Fruit fly (Drosophila melanogaster) whole organism, embryonic: ENCODE data around the gene Or67b.

Experiments
- Abd-B ChIP-seq: fragments of 200-800 bp; sonication (Bioruptor generic); optimal IDR thresholded peaks from 2 replicates; lab custom pipeline; 2018; ENCODE audit warnings: missing biosample characterization, mild to moderate bottlenecking, missing genetic modification characterization, moderate library complexity
- Adf1 ChIP-seq: fragments of 200-800 bp; sonication (Bioruptor generic); IDR thresholded peaks from 2 replicates; pipeline ENCODE4 v1.3.6; 2022; ENCODE audit warnings: missing biosample characterization, missing genetic modification characterization
- C15 ChIP-seq: fragments of 200-800 bp; sonication (Bioruptor generic); IDR thresholded peaks from 3 replicates; pipeline ENCODE4 v1.3.6; 2022; ENCODE audit warnings: missing biosample characterization, missing genetic modification characterization
- CG10543 ChIP-seq: fragments of 200-800 bp; sonication (Bioruptor generic); optimal IDR thresholded peaks from 3 replicates; lab custom pipeline; 2017; ENCODE audit warnings: missing biosample characterization, mild to moderate bottlenecking, missing genetic modification characterization, moderate library complexity
- CG11247 ChIP-seq: fragments of 200-800 bp; sonication (Bioruptor generic); IDR thresholded peaks from 2 replicates; pipeline ENCODE4 v1.3.6; 2022; ENCODE audit warnings: missing biosample characterization, missing genetic modification characterization
- CG11560 ChIP-seq: fragments of 200-800 bp; sonication (Bioruptor generic); IDR thresholded peaks from 3 replicates; pipeline ENCODE4 v1.3.6; 2022; ENCODE audit warnings: missing biosample characterization, missing genetic modification characterization
- CG14860 ChIP-seq: fragments of 200-800 bp; sonication (Bioruptor generic); IDR thresholded peaks from 3 replicates; pipeline ENCODE4 v1.3.6; 2022; ENCODE audit warnings: missing biosample characterization, missing genetic modification characterization; ENCODE audit not compliant: partially characterized antibody
- CG14965 ChIP-seq: fragments of 200-800 bp; sonication (Bioruptor generic); optimal IDR thresholded peaks from 2 replicates; lab custom pipeline; 2016; ENCODE audit warnings: missing biosample characterization, missing genetic modification characterization, borderline replicate concordance
- CG18262 ChIP-seq: fragments of 200-800 bp; optimal IDR thresholded peaks from 3 replicates; lab custom pipeline; 2019; ENCODE audit warnings: missing biosample characterization, mild to moderate bottlenecking, missing genetic modification characterization, moderate library complexity
- CG18764 ChIP-seq: fragments of 200-800 bp; sonication (Bioruptor generic); optimal IDR thresholded peaks from 3 replicates; lab custom pipeline; 2016; ENCODE audit warnings: missing biosample characterization, missing genetic modification characterization
- CG30020 ChIP-seq: fragments of 200-800 bp; optimal IDR thresholded peaks from 2 replicates; lab custom pipeline; 2019; ENCODE audit warnings: missing biosample characterization, mild to moderate bottlenecking, missing genetic modification characterization, moderate library complexity
- CG34376 ChIP-seq: fragments of 200-800 bp; sonication (Bioruptor generic); optimal IDR thresholded peaks from 2 replicates; lab custom pipeline; 2018; ENCODE audit warnings: missing biosample characterization, mild to moderate bottlenecking, missing genetic modification characterization
- CG7786 ChIP-seq: fragments of 200-800 bp; sonication (Bioruptor generic); optimal IDR thresholded peaks from 2 replicates; lab custom pipeline; 2016; ENCODE audit warnings: missing biosample characterization, missing genetic modification characterization
- CG8281 ChIP-seq: fragments of 200-800 bp; sonication (Bioruptor generic); optimal IDR thresholded peaks from 2 replicates; lab custom pipeline; 2018; ENCODE audit warnings: missing biosample characterization, mild to moderate bottlenecking, missing genetic modification characterization, moderate library complexity
- Camta ChIP-seq: fragments of 200-800 bp; sonication (Bioruptor generic); optimal IDR thresholded peaks from 2 replicates; lab custom pipeline; 2016; ENCODE audit warnings: missing biosample characterization, missing genetic modification characterization
- CoRest ChIP-seq: fragments of 200-800 bp; sonication (Bioruptor generic); optimal IDR thresholded peaks from 3 replicates; lab custom pipeline; 2018; ENCODE audit warnings: missing biosample characterization, mild to moderate bottlenecking, missing genetic modification characterization, moderate library complexity
- Drgx ChIP-seq: fragments of 200-800 bp; sonication (Bioruptor generic); IDR thresholded peaks from 2 replicates; pipeline ENCODE4 v1.3.6; 2022; ENCODE audit warnings: missing biosample characterization, missing genetic modification characterization
- Ets65A ChIP-seq: fragments of 200-800 bp; sonication (Bioruptor generic); peaks from one replicate; lab custom pipeline; 2016; ENCODE audit warnings: missing biosample characterization, missing genetic modification characterization
- Ets97D ChIP-seq: fragments of 200-800 bp; sonication (Bioruptor generic); optimal IDR thresholded peaks from 3 replicates; lab custom pipeline; 2016; ENCODE audit warnings: missing biosample characterization, missing genetic modification characterization
- GATAe ChIP-seq: fragments of 200-800 bp; sonication (Bioruptor generic); conservative IDR thresholded peaks from 2 replicates; pipeline ENCODE4 v1.3.6; 2022; ENCODE audit warnings: missing biosample characterization, missing genetic modification characterization
- Gug ChIP-seq: fragments of 200-800 bp; sonication (Bioruptor generic); IDR thresholded peaks from 4 replicates; pipeline ENCODE4 v1.3.6; 2022; ENCODE audit warnings: missing biosample characterization, missing genetic modification characterization
- Hey ChIP-seq: fragments of 200-800 bp; sonication (Bioruptor generic); optimal IDR thresholded peaks from 3 replicates; lab custom pipeline; 2018; ENCODE audit warnings: missing biosample characterization, mild to moderate bottlenecking, missing genetic modification characterization
- Lhr ChIP-seq: fragments of 200-800 bp; sonication (Bioruptor generic); optimal IDR thresholded peaks from 3 replicates; lab custom pipeline; 2017; ENCODE audit warnings: mild to moderate bottlenecking, missing biosample characterization, missing genetic modification reagents, missing genetic modification characterization
- Lpt ChIP-seq: fragments of >200 bp; optimal IDR thresholded peaks from 2 replicates; lab custom pipeline; 2018; ENCODE audit warnings: missing biosample characterization, missing genetic modification characterization
- MTF-1 ChIP-seq: fragments of 200-800 bp; sonication (Bioruptor generic); optimal IDR thresholded peaks from 2 replicates; lab custom pipeline; 2018; ENCODE audit warnings: missing biosample characterization, mild to moderate bottlenecking, missing genetic modification characterization, borderline replicate concordance
- Myb ChIP-seq: fragments of 200-800 bp; sonication (Bioruptor generic); optimal IDR thresholded peaks from 2 replicates; lab custom pipeline; 2016; ENCODE audit warnings: missing biosample characterization, missing genetic modification characterization
- Pdp1 ChIP-seq, 2 experiments: fragments of 200-800 bp; sonication (Bioruptor generic); optimal IDR thresholded peaks; 3 replicates each; lab custom pipeline; 2016; ENCODE audit warnings: missing biosample characterization in 2 of 2, missing genetic modification characterization in 2 of 2, mild to moderate bottlenecking in 1 of 2, moderate library complexity in 1 of 2
- Rx ChIP-seq: fragments of 200-800 bp; sonication (Bioruptor generic); IDR thresholded peaks from 2 replicates; pipeline ENCODE4 v1.3.6; 2022; ENCODE audit warnings: missing biosample characterization, missing genetic modification characterization
- Sox102F ChIP-seq: fragments of 200-800 bp; sonication (Bioruptor generic); optimal IDR thresholded peaks from 2 replicates; lab custom pipeline; 2018; ENCODE audit warnings: missing biosample characterization, mild to moderate bottlenecking, missing genetic modification characterization, moderate library complexity
- Taf1 ChIP-seq: fragments of 200-800 bp; sonication (Bioruptor generic); IDR thresholded peaks from 2 replicates; pipeline ENCODE4 v1.3.6; 2022; ENCODE audit warnings: missing biosample characterization, missing genetic modification characterization
- bbx ChIP-seq: fragments of 200-800 bp; sonication (Bioruptor generic); IDR thresholded peaks from 2 replicates; pipeline ENCODE4 v1.3.6; 2022; ENCODE audit warnings: missing biosample characterization, missing genetic modification characterization; ENCODE audit not compliant: partially characterized antibody
- br ChIP-seq: fragments of >200 bp; optimal IDR thresholded peaks from 2 replicates; lab custom pipeline; 2017
- btn ChIP-seq: fragments of 200-800 bp; sonication (Bioruptor generic); optimal IDR thresholded peaks from 2 replicates; lab custom pipeline; 2016; ENCODE audit warnings: missing biosample characterization, missing genetic modification characterization
- ci ChIP-seq: fragments of 200-800 bp; sonication (Bioruptor generic); IDR thresholded peaks from 3 replicates; pipeline ENCODE4 v1.3.6; 2022; ENCODE audit warnings: missing biosample characterization, missing genetic modification characterization
- crol ChIP-seq: fragments of 200-800 bp; sonication (Bioruptor generic); IDR thresholded peaks from 2 replicates; pipeline ENCODE4 v1.3.6; 2022; ENCODE audit warnings: missing biosample characterization, missing genetic modification characterization
- cwo ChIP-seq: fragments of 200-800 bp; sonication (Bioruptor generic); optimal IDR thresholded peaks from 3 replicates; lab custom pipeline; 2017; ENCODE audit warnings: missing biosample characterization, missing genetic modification characterization, mild to moderate bottlenecking, moderate library complexity, missing genetic modification reagents
- dmrt11E ChIP-seq: fragments of 200-800 bp; sonication (Bioruptor generic); optimal IDR thresholded peaks from 3 replicates; lab custom pipeline; 2018; ENCODE audit warnings: missing biosample characterization, mild to moderate bottlenecking, missing genetic modification characterization, moderate library complexity
- exex ChIP-seq: fragments of 200-800 bp; sonication (Bioruptor generic); optimal IDR thresholded peaks from 4 replicates; lab custom pipeline; 2018; ENCODE audit warnings: missing biosample characterization, mild to moderate bottlenecking, missing genetic modification characterization, moderate library complexity
- fd96Cb ChIP-seq: fragments of 200-800 bp; sonication (Bioruptor generic); optimal IDR thresholded peaks from 2 replicates; lab custom pipeline; 2018; ENCODE audit warnings: missing biosample characterization, mild to moderate bottlenecking, missing genetic modification characterization, moderate library complexity
- kah ChIP-seq: fragments of 200-800 bp; sonication (Bioruptor generic); optimal IDR thresholded peaks from 2 replicates; lab custom pipeline; 2018; ENCODE audit warnings: missing biosample characterization, mild to moderate bottlenecking, missing genetic modification characterization
- nau ChIP-seq: fragments of 200-800 bp; sonication (Bioruptor generic); optimal IDR thresholded peaks from 3 replicates; lab custom pipeline; 2017; ENCODE audit warnings: missing biosample characterization, mild to moderate bottlenecking, missing genetic modification characterization, missing genetic modification reagents
- p53 ChIP-seq: fragments of 200-800 bp; sonication (Bioruptor generic); optimal IDR thresholded peaks from 2 replicates; lab custom pipeline; 2016; ENCODE audit warnings: missing biosample characterization, missing genetic modification characterization
- psq ChIP-seq: fragments of 200-800 bp; sonication (Bioruptor generic); optimal IDR thresholded peaks from 2 replicates; lab custom pipeline; 2017; ENCODE audit warnings: missing biosample characterization, missing genetic modification characterization
- sd ChIP-seq: fragments of 200-800 bp; sonication (Bioruptor generic); optimal IDR thresholded peaks from 3 replicates; lab custom pipeline; 2018; ENCODE audit warnings: missing biosample characterization, mild to moderate bottlenecking, missing genetic modification characterization, moderate library complexity
- sens-2 ChIP-seq: fragments of 200-800 bp; sonication (Bioruptor generic); IDR thresholded peaks from 2 replicates; pipeline ENCODE4 v1.3.6; 2022; ENCODE audit warnings: missing biosample characterization, missing genetic modification characterization
- slp2 ChIP-seq: fragments of 200-800 bp; sonication (Bioruptor generic); optimal IDR thresholded peaks from 2 replicates; lab custom pipeline; 2016; ENCODE audit warnings: missing biosample characterization, missing genetic modification characterization
- trh ChIP-seq: fragments of 200-800 bp; sonication (Bioruptor generic); optimal IDR thresholded peaks from 2 replicates; lab custom pipeline; 2016; ENCODE audit warnings: missing biosample characterization, missing genetic modification characterization
- ttk ChIP-seq: fragments of 200-800 bp; sonication (Bioruptor generic); IDR thresholded peaks from 2 replicates; pipeline ENCODE4 v2.1.2; 2022; ENCODE audit warnings: missing biosample characterization, missing genetic modification characterization
- tup ChIP-seq: fragments of 200-800 bp; sonication (Bioruptor generic); optimal IDR thresholded peaks from 2 replicates; lab custom pipeline; 2016; ENCODE audit warnings: missing biosample characterization, mild to moderate bottlenecking, missing genetic modification characterization, moderate library complexity

Or67b gene

DNA sequence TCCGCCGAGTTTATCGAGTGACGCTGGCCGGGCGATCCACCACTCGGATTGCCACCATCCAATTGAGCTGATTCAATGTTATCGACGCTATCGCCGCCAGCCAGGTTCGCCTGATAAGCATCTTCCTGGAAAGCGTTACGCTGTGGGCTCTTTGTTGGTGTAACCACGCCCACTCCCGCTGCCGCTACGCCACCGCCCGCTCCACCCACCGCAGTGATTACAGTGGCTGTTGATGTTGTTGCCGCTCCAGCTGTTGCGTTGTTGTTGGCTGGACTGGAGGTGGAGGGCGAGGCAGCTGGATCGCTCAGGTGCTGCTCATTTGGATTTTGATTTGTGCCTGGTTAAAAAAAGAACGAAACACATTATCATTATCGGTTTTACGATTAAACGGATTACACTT lies 42.4 kb upstream of the Or67b start (continued):
- TF ChIP-seq CG14860 (no peak), tup (no peak), Ets65A (GFP tag; lab: Kevin White, UChicago) (no peak), p53 (GFP tag; lab: Kevin White, UChicago) (no peak), exex (tag; lab: Kevin White, UChicago) (peak; percentile 96), crol (GFP tag; lab: Robert Waterston, UW) (peak; percentile 42; the same call in 1 of the 2 replicates), Adf1 (GFP tag; lab: Robert Waterston, UW) (peak; percentile 51; the same call in 1 of the 2 replicates), nau (GFP tag; lab: Kevin White, UChicago) (no peak), Drgx (GFP tag; lab: Robert Waterston, UW) (no peak), CG11247 (GFP tag; lab: Robert Waterston, UW) (0 out of 2 replicates have a peak, but pooled peaks have one; percentile 17), Hey (tag; lab: Kevin White, UChicago) (peak; percentile 51), CG7786 (GFP tag; lab: Kevin White, UChicago) (no peak), Camta (GFP tag; lab: Kevin White, UChicago) (no peak), slp2 (GFP tag; lab: Kevin White, UChicago) (no peak), dmrt11E (tag; lab: Kevin White, UChicago) (no peak), ci (GFP tag; lab: Robert Waterston, UW) (0 out of 3 replicates have a peak, but pooled peaks have one; percentile 11), cwo (GFP tag; lab: Kevin White, UChicago) (peak; percentile 61), psq (no peak), CG18262 (tag; lab: Kevin White, UChicago) (no peak), sd (no peak), CG30020 (tag; lab: Kevin White, UChicago) (no peak), CG34376 (GFP tag; lab: Kevin White, UChicago) (peak; percentile 78), C15 (GFP tag; lab: Robert Waterston, UW) (no peak), Rx (GFP tag; lab: Robert Waterston, UW) (no peak), Lpt (no peak), Gug (no peak), fd96Cb (tag; lab: Kevin White, UChicago) (no peak), Lhr (GFP tag; lab: Kevin White, UChicago) (no peak), Sox102F (GFP tag; lab: Kevin White, UChicago) (no peak), Taf1 (no peak), bbx (GFP tag; lab: Robert Waterston, UW) (0 out of 2 replicates have a peak, but pooled peaks have one; percentile 8), sens-2 (GFP tag; lab: Robert Waterston, UW) (peak; percentile 39; the same call in 1 of the 2 replicates), kah (GFP tag; lab: Kevin White, UChicago) (no peak), MTF-1 (GFP tag; lab: Kevin White, UChicago) (no peak), Abd-B (GFP tag; lab: Kevin White, UChicago) (no peak), Myb (GFP tag; lab: Kevin White, UChicago) (no peak), CG10543 (GFP tag; lab: Kevin White, UChicago) (peak; percentile 42), Ets97D (GFP tag; lab: Kevin White, UChicago) (no peak), btn (GFP tag; lab: Kevin White, UChicago) (no peak), GATAe (GFP tag; lab: Robert Waterston, UW) (peak; percentile 89), Pdp1 (GFP tag; optimal IDR thresholded peaks at IDR 0.05; lab: Kevin White, UChicago) (no peak), ttk (GFP tag; lab: Robert Waterston, UW) (no peak), CG8281 (tag; lab: Kevin White, UChicago) (no peak), CG14965 (GFP tag; lab: Kevin White, UChicago) (no peak), CoRest (tag; lab: Kevin White, UChicago) (no peak), CG18764 (GFP tag; lab: Kevin White, UChicago) (no peak), br (no peak), trh (GFP tag; lab: Kevin White, UChicago) (no peak), CG11560 (tag; lab: Robert Waterston, UW) (no peak)
